Worm (Caenorhabditis elegans) whole organism, L4/young adult: ENCODE data around the gene T07D4.2.

ENCODE experiments used
- W03F9.2 ChIP-seq: fragments of 150-350 bp; optimal IDR thresholded peaks from 2 replicates; lab custom pipeline; 2014; ENCODE audit warnings: missing biosample characterization, missing genetic modification characterization
- dao-5 ChIP-seq: sonication (generic microtip); optimal IDR thresholded peaks from 2 replicates; lab custom pipeline; 2016; ENCODE audit warnings: missing genotype, missing genetic modification characterization, moderate library complexity, missing compliant biosample characterization
- him-1 ChIP-seq: sonication (generic microtip); optimal IDR thresholded peaks from 2 replicates; lab custom pipeline; 2016; ENCODE audit warnings: missing genotype, missing genetic modification reagents, missing genetic modification characterization, missing compliant biosample characterization

The T07D4.2 gene

DNA sequence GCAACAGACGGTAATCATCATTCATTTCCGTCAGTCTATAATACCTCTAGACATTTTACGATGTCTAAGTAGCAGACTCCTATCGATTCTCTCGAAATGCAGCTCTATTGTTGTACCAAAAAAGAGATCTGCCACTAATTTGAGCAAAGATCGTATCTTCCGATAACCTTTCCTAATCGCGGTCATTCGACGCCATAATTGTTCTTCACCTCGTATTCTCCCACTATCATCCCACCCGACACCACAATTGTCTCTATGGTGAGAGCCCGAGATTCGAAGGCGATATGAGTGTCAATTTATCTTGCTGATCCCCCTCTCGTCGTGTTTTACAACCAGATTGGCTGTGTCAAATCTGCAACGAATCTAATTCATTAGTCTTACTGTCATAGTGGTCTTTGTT lies 21.7 kb upstream of the T07D4.2 start:
- TF ChIP-seq him-1 (tag; lab: Kevin White, UChicago) (no peak), W03F9.2 (tag; lab: Kevin White, UChicago) (no peak), dao-5 (tag; lab: Kevin White, UChicago) (no peak)

DNA sequence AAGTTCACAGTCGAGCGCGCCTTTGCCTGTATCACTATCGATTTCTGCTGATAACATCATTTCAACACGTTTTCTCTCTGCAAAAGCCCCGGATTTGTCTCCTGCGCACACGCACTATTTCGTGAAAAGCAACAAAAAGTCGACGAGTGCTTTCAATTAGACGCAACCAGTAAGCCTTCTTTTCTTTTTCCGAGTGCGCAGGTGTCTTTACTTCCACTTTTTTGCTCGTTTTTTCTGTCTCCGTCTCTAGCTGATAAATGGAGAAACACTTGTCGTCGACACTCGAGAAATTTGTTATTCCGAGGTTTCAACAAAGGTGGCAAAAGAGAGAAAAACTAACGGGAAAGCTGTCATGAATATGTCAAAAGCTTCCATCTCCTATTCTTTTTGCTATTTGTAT lies 17.9 kb upstream of the T07D4.2 start:
- TF ChIP-seq dao-5 (tag; lab: Kevin White, UChicago) = no peak
- no peak for TF ChIP-seq W03F9.2 (tag; lab: Kevin White, UChicago)
- TF ChIP-seq him-1 (tag; lab: Kevin White, UChicago) = no peak

DNA sequence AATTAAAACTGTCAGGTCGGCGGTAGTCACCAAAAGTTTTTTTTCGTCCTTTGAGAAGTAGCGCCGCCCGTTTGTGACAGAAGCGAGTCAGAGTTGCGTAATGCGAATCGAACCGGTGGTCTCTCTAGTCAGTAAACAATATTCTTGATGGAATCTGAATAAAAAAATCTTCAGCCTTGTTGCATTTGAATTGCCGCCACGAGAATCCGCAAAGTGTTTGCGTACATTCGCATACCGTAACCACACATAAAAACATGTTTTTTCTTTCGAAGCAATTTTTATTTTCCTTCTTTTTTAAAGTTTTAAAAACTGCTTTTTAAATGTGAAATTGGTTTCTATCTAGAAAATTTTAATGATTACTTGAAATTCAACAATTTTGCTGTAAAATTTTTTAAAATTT lies 17.3 kb upstream of the T07D4.2 start:
- TF ChIP-seq W03F9.2 (tag; lab: Kevin White, UChicago) (no peak), him-1 (tag; lab: Kevin White, UChicago) (no peak), dao-5 (tag; lab: Kevin White, UChicago) (no peak)

DNA sequence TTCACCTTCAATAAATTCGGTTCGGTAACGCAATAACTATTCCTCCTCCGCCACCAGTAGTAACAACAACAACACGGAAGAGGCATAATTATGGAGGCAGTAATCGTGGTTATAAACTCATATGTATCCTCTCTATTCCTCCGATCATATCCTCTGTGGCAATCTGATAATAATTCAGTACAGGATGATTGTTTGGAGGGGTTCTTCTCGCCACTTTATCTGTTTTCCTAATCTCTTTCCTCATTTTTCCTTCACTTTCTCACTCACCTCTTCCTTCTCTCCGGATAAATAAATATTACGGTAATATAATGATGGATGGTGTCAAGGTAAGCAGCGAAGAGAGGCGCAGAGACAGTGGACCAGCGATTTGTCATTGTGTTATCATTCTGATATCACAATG lies 16.8 kb upstream of the T07D4.2 start:
- TF ChIP-seq dao-5 (tag; lab: Kevin White, UChicago) = no peak
- TF ChIP-seq W03F9.2 (tag; lab: Kevin White, UChicago) = no peak
- TF ChIP-seq him-1 (tag; lab: Kevin White, UChicago) = no peak

DNA sequence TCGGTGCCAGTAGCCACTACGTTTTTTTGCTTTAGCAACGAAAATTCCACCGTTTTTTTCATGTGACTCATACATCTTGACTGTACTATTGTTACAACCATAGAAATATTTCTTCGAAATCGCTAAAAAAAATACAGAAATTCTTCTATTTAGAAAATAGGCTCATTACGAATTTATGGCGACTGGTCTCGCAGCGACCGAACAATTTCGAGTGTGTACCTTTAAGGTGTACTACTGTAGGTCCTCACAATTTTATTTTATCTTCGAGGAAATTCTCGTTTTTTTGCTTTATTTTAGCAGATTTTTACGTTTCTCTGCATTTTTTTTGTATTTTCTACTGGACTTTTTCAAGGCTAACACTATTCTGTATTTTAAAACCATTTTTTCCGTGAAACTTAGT lies 16.3 kb upstream of the T07D4.2 start:
- TF ChIP-seq dao-5 (tag; lab: Kevin White, UChicago) (no peak), him-1 (tag; lab: Kevin White, UChicago) (no peak), W03F9.2 (tag; lab: Kevin White, UChicago) (peak; percentile 37)

DNA sequence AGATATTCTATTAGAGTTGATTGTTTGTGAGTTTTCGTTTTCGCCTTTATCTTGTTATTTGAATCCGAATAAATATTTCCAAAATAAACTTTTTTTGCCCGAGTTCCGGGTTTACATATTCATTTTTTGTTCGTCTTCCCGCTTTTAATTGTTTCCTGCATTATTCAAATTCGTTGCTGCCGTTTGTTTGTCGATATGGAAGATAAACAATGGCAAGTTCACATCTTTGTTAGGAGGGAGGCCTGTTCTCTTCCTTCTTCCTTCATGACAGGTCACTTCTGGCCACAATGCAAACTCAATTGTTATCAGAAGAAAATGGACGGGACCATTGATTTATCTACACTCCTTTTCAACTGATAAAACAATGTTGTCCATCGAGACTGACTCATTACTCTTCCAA lies 15.8 kb upstream of the T07D4.2 start:
- TF ChIP-seq W03F9.2 (tag; lab: Kevin White, UChicago) (no peak), dao-5 (tag; lab: Kevin White, UChicago) (no peak), him-1 (tag; lab: Kevin White, UChicago) (no peak)

DNA sequence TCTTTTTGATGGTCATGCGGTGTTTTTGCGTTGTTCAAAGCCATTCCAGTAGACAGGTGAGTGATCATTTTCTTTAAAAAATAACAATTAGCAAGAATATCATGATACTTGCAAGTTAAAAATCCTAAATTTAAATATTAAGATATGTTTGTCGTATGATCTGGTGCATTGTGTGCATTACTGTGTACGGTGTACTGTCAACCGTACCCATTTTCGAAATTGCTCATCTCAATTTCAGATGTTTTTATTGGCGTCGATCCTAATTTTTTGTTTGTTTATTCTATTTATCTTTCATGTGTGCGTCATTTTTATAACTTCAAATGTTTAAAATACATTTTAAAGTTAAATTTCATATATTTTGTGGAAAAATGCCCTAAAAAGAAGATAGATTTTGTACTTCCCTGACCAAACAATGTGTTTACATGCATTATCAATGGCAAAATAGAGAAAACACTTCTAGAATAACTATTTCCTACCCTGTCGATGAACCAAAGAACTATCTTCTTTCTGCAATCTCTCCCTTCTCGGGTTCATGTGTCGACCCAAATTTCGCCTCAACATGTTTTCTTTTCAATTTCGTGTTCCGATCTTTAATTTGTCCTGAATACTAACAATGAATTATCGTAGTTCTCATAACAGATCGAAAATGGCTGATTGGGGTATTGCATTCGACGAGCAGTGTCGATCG lies 10.7 kb upstream of the T07D4.2 start, which contains the start of the genes T07D4.5 and ddx-19:
T07D4.5 (minus strand) TSS at position 71 of the 688 bp plus-strand sequence.
ddx-19 (plus strand) TSS at position 638 of the 688 bp plus-strand sequence.
- TF ChIP-seq dao-5 (tag; lab: Kevin White, UChicago) (no peak), W03F9.2 (tag; lab: Kevin White, UChicago) (peak; percentile 28)

DNA sequence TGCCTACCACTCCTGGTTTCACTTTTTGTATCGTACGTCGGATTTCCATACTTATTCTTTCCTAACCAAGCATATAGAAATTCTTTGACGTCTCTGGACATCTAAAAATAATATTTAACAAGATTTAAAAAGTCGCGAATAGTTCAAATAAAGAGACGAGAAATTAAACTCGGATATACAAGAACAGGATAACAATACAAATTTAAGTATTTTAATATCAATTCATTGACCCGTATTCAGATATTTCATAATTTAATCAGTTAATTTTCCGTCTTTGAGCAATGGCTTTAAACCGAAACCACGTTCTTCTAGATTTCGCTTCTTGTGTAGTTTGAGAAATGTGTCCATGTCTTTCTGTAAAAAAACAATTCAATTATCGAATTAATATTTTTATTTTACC lies 9.8 kb upstream of the T07D4.2 start, which contains the start of gene rha-1:
rha-1 (minus strand) TSS at position 101 of the 400 bp plus-strand sequence.
- TF ChIP-seq dao-5 (tag; lab: Kevin White, UChicago) (no peak), him-1 (tag; lab: Kevin White, UChicago) (no peak), W03F9.2 (tag; lab: Kevin White, UChicago) (no peak)

DNA sequence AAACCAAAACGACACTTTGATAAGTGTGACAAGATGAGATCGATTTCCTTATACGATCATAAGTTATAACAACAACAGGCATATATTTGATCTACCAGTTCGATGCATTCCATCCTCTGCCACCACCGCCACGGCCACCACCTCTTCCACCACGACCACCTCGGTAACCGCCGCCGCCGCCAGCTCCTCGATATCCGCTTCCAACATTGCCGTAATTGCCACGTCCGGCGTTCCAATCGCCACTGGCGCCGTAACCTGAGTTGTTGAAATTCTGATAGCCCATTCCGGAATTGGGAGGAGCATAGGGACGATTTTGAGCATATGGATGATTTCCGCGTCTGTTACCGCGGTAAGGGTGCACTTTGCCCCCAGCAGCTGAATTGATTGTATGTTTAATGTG lies 4.8 kb upstream of the T07D4.2 start:
- TF ChIP-seq W03F9.2 (tag; lab: Kevin White, UChicago) = no peak
- no peak for TF ChIP-seq dao-5 (tag; lab: Kevin White, UChicago)
- no peak for TF ChIP-seq him-1 (tag; lab: Kevin White, UChicago)

DNA sequence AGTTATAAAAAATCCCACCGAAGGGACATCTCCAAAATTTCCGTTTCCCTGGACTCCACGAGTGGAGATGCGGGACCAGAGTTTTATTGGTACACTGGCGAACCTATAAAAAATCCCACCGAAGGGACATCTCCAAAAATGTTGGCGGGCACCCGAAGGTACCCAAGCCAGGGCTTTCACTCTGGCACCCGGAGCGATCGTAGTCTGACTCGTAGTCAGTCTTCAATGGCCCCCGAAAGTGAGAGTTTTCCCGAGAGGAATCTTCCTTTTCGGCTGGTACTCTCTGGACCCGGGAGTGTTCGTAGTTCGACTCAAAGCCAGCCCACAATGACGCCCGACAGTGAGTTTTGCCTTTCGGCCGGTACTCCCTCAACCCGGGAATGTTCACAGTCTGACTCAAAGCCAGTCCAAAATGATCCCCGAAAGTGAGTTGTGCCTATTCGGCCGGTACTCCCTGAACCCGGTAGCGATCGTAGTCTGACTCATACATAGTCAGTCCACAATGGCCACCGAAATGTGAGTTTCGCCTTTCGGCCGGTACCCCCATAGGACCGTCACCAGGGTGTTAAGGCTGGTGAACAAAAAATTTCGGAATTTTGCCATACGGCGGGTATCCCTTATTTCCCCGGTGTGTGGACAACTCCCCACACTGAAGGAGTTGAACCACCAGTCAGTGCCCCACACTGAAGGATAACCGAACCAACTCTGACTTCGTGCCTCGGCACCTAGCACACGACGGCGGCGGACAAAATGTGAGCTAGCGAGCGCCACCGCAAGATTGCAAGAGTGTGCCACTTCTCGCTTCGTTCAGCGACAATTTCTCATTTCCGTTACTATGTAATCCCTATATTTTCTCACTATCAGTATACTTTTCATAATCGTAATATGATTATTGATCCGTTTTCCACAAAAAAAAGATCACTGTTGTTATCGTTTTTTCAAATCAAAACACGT lies 3.6 kb upstream of the T07D4.2 start:
- no peak for TF ChIP-seq W03F9.2 (tag; lab: Kevin White, UChicago)
- no peak for TF ChIP-seq dao-5 (tag; lab: Kevin White, UChicago)
- TF ChIP-seq him-1 (tag; lab: Kevin White, UChicago) = no peak

DNA sequence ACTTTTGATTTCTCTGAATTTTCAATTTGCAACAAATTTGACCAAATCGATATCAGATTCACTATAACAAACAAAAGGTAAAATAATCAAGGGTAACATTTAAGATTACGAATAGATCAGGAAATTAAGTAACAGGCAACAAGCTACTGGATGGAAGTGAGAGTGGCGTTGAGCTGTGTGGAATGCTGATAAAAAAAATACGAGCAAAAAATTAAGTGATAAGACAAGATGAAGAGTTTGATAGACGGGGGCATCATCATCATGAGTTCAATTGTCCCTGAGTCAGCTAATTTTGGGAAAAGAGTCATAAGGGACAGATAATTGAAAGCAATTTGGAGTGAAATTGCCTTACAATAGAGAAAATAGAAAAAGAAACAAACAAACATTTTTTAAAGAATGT lies 6.9 kb downstream of the T07D4.2 start:
- TF ChIP-seq dao-5 (tag; lab: Kevin White, UChicago) (no peak), W03F9.2 (tag; lab: Kevin White, UChicago) (no peak), him-1 (tag; lab: Kevin White, UChicago) (no peak)

DNA sequence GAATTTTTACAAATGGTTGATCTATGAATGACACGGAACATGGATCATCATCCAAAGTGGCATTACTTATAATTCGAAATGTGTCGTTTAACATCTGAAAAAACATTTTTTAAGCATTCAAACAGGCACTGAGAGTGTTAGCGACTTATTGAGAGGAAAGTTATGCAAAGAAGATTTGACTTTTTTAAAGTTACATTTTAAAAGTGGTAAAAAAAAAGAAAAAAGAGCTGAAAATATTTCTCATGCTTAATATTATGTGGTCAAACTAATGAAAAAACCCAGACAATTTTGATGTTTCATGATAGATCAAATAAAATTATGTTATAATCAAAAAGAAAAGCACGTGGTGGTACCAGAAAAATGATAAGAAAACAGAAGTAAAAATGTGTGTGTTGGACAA lies 8.7 kb downstream of the T07D4.2 start, which contains the start of gene npr-20:
npr-20 (minus strand) TSS at position 101 of the 400 bp plus-strand sequence.
- TF ChIP-seq W03F9.2 (tag; lab: Kevin White, UChicago) (no peak), him-1 (tag; lab: Kevin White, UChicago) (no peak), dao-5 (tag; lab: Kevin White, UChicago) (no peak)

DNA sequence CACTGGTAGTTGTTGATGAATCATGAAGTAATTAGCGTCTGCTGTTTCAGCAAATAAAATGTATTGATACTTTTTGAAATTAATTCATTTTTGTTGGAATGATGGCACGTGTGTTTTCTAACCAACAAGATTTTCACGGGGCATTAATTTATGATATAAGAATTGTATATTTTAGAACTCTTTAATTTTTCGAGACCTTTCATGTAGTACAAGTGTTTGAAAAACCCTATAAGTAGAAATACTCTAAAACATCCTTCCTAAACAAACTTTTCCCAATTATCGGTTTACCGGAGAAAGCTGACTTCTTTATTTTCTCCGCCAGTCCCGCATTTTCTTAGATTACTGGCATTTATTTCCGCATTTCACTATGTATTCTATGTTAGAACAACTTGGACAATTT lies 14.1 kb downstream of the T07D4.2 start, which contains the start of gene snb-6:
snb-6 (minus strand) TSS at position 101 of the 400 bp plus-strand sequence.
- TF ChIP-seq dao-5 (tag; lab: Kevin White, UChicago) (no peak), him-1 (tag; lab: Kevin White, UChicago) (no peak), W03F9.2 (tag; lab: Kevin White, UChicago) (no peak)
